Fruit fly (Drosophila melanogaster) whole organism, prepupa: ENCODE results near the gene CG1638.

ENCODE experiments used
- Blimp-1 ChIP-seq: fragments of 200-800 bp; sonication (Bioruptor generic); optimal IDR thresholded peaks from 3 replicates; lab custom pipeline; 2017; ENCODE audit warnings: missing biosample characterization, missing genetic modification characterization, mild to moderate bottlenecking, moderate library complexity, missing genetic modification reagents
- CG11294 ChIP-seq: fragments of 200-800 bp; sonication (Bioruptor generic); IDR thresholded peaks from 2 replicates; pipeline ENCODE4 v1.3.6; 2022; ENCODE audit warnings: missing biosample characterization, missing genetic modification characterization
- CG3032 ChIP-seq: fragments of 200-800 bp; optimal IDR thresholded peaks from 2 replicates; lab custom pipeline; 2019; ENCODE audit warnings: missing biosample characterization, mild to moderate bottlenecking, missing genetic modification characterization, moderate library complexity
- CG31627 ChIP-seq: fragments of 200-800 bp; sonication (Bioruptor generic); optimal IDR thresholded peaks from 3 replicates; lab custom pipeline; 2016; ENCODE audit warnings: missing biosample characterization, missing genetic modification characterization
- CG32006 ChIP-seq: fragments of 200-800 bp; sonication (Bioruptor generic); optimal IDR thresholded peaks from 3 replicates; lab custom pipeline; 2017; ENCODE audit warnings: missing biosample characterization, mild to moderate bottlenecking, missing genetic modification characterization
- CG3919 ChIP-seq: fragments of 200-800 bp; sonication (Bioruptor generic); optimal IDR thresholded peaks from 3 replicates; lab custom pipeline; 2016; ENCODE audit warnings: missing biosample characterization, missing genetic modification characterization
- CG4318 ChIP-seq: fragments of 200-800 bp; sonication (Bioruptor generic); optimal IDR thresholded peaks from 3 replicates; lab custom pipeline; 2017; ENCODE audit warnings: missing biosample characterization, mild to moderate bottlenecking, missing genetic modification characterization
- CG6792 ChIP-seq: fragments of 200-800 bp; sonication (Bioruptor generic); optimal IDR thresholded peaks from 3 replicates; lab custom pipeline; 2016; ENCODE audit warnings: missing biosample characterization, missing genetic modification characterization
- CG6854 ChIP-seq: fragments of 200-800 bp; sonication (Bioruptor generic); optimal IDR thresholded peaks from 2 replicates; lab custom pipeline; 2017; ENCODE audit warnings: missing biosample characterization, mild to moderate bottlenecking, missing genetic modification characterization
- CG8319 ChIP-seq: fragments of 200-800 bp; sonication (Bioruptor generic); optimal IDR thresholded peaks from 3 replicates; lab custom pipeline; 2016; ENCODE audit warnings: missing biosample characterization, missing genetic modification characterization
- CG8632 ChIP-seq: fragments of 200-800 bp; sonication (Bioruptor generic); optimal IDR thresholded peaks from 3 replicates; lab custom pipeline; 2016; ENCODE audit warnings: missing biosample characterization, missing genetic modification characterization
- CG9139 ChIP-seq: fragments of 200-800 bp; sonication (Bioruptor generic); optimal IDR thresholded peaks from 3 replicates; lab custom pipeline; 2017; ENCODE audit warnings: missing biosample characterization, mild to moderate bottlenecking, missing genetic modification characterization
- Eip75B ChIP-seq: fragments of 200-800 bp; sonication (Bioruptor generic); optimal IDR thresholded peaks from 3 replicates; lab custom pipeline; 2016; ENCODE audit warnings: missing biosample characterization, missing genetic modification characterization
- Eip78C ChIP-seq: fragments of 200-800 bp; sonication (Bioruptor generic); peaks from one replicate; lab custom pipeline; 2016; ENCODE audit warnings: missing biosample characterization, missing genetic modification characterization
- Eip93F ChIP-seq: fragments of 200-800 bp; sonication (Bioruptor generic); optimal IDR thresholded peaks from 2 replicates; lab custom pipeline; 2016; ENCODE audit warnings: missing biosample characterization, mild to moderate bottlenecking, missing genetic modification characterization
- Ets21C ChIP-seq: fragments of 200-800 bp; sonication (Bioruptor generic); optimal IDR thresholded peaks from 3 replicates; lab custom pipeline; 2016; ENCODE audit warnings: missing biosample characterization, missing genetic modification characterization
- Ets96B ChIP-seq: fragments of 200-800 bp; optimal IDR thresholded peaks from 2 replicates; lab custom pipeline; 2019; ENCODE audit warnings: missing biosample characterization, mild to moderate bottlenecking, missing genetic modification characterization, moderate library complexity
- Hr38 ChIP-seq: sonication (Bioruptor generic); optimal IDR thresholded peaks from 2 replicates; lab custom pipeline; 2016; ENCODE audit warnings: missing biosample characterization, missing genetic modification characterization
- Hr39 ChIP-seq: fragments of 200-800 bp; sonication (Bioruptor generic); optimal IDR thresholded peaks from 2 replicates; lab custom pipeline; 2016; ENCODE audit warnings: missing biosample characterization, missing genetic modification characterization
- Lpt ChIP-seq: fragments of 200-800 bp; sonication (Bioruptor generic); optimal IDR thresholded peaks from 3 replicates; lab custom pipeline; 2016; ENCODE audit warnings: missing biosample characterization, missing genetic modification characterization
- Met ChIP-seq: fragments of 200-800 bp; sonication (Bioruptor generic); optimal IDR thresholded peaks from 3 replicates; lab custom pipeline; 2016; ENCODE audit warnings: missing biosample characterization, missing genetic modification characterization
- Sox14 ChIP-seq: fragments of 200-800 bp; sonication (Bioruptor generic); optimal IDR thresholded peaks from 3 replicates; lab custom pipeline; 2016; ENCODE audit warnings: missing biosample characterization, missing genetic modification characterization
- acj6 ChIP-seq: fragments of 200-800 bp; sonication (Bioruptor generic); optimal IDR thresholded peaks from 3 replicates; lab custom pipeline; 2016; ENCODE audit warnings: missing biosample characterization, missing genetic modification characterization
- dac ChIP-seq: fragments of 200-800 bp; sonication (Bioruptor generic); optimal IDR thresholded peaks from 2 replicates; lab custom pipeline; 2017; ENCODE audit warnings: missing biosample characterization, mild to moderate bottlenecking, missing genetic modification characterization
- esn ChIP-seq: fragments of 200-800 bp; sonication (Bioruptor generic); optimal IDR thresholded peaks from 2 replicates; lab custom pipeline; 2016; ENCODE audit warnings: missing biosample characterization, mild to moderate bottlenecking, missing genetic modification characterization, moderate library complexity
- fd85E ChIP-seq: fragments of 200-800 bp; sonication (Bioruptor generic); optimal IDR thresholded peaks from 3 replicates; lab custom pipeline; 2016; ENCODE audit warnings: missing biosample characterization, missing genetic modification characterization
- fkh ChIP-seq: fragments of 200-800 bp; sonication (Bioruptor generic); optimal IDR thresholded peaks from 3 replicates; lab custom pipeline; 2017; ENCODE audit warnings: missing biosample characterization, mild to moderate bottlenecking, missing genetic modification characterization, moderate library complexity
- lz ChIP-seq: fragments of 200-800 bp; sonication (Bioruptor generic); optimal IDR thresholded peaks from 3 replicates; lab custom pipeline; 2016; ENCODE audit warnings: missing biosample characterization, missing genetic modification characterization
- pdm3 ChIP-seq: fragments of 200-800 bp; sonication (Bioruptor generic); optimal IDR thresholded peaks from 3 replicates; lab custom pipeline; 2016; ENCODE audit warnings: missing biosample characterization, missing genetic modification characterization
- salr ChIP-seq, 2 experiments: fragments of 200-800 bp; sonication (Bioruptor generic); optimal IDR thresholded peaks; 3 replicates each; lab custom pipeline; 2016 to 2018; ENCODE audit warnings: missing biosample characterization in 2 of 2, missing genetic modification characterization in 2 of 2, mild to moderate bottlenecking in 1 of 2
- spab ChIP-seq: fragments of 200-800 bp; sonication (Bioruptor generic); optimal IDR thresholded peaks from 2 replicates; lab custom pipeline; 2017; ENCODE audit warnings: missing biosample characterization, mild to moderate bottlenecking, missing genetic modification characterization, missing genetic modification reagents
- ss ChIP-seq, 2 experiments: fragments of 200-800 bp; sonication (Bioruptor generic); optimal IDR thresholded peaks; 2 replicates in 1 of 2; 3 replicates in 1 of 2; lab custom pipeline; 2017 to 2018; ENCODE audit warnings: mild to moderate bottlenecking in 2 of 2, missing biosample characterization in 2 of 2, missing genetic modification characterization in 2 of 2, moderate library complexity in 1 of 2
- svp ChIP-seq: fragments of 200-800 bp; sonication (Bioruptor generic); peaks from one replicate; lab custom pipeline; 2016; ENCODE audit warnings: missing biosample characterization, missing genetic modification characterization

CG1638 gene

dm6 chr3R:31550910-31551309, 39.5 kb upstream of the CG1638 start:
- TF ChIP-seq esn (no peak), fkh (peak; percentile 93), CG6792 (no peak)

- no peak for TF ChIP-seq fd85E (GFP tag; lab: Kevin White, UChicago)
- no peak for TF ChIP-seq CG8319 (GFP tag; lab: Kevin White, UChicago)
- TF ChIP-seq CG8632 (GFP tag; lab: Kevin White, UChicago), result no peak
- no peak for TF ChIP-seq esn
- no peak for TF ChIP-seq Sox14 (GFP tag; lab: Kevin White, UChicago)
These were observed 31.6 kb upstream of the CG1638 start for dm6 chr3R:31558720-31559280.

dm6 chr3R:31559781-31560180, 30.6 kb upstream of the CG1638 start:
- peak; percentile 12 for TF ChIP-seq CG6854 (GFP tag; lab: Kevin White, UChicago)
- no peak for TF ChIP-seq fkh
- no peak for TF ChIP-seq dac (GFP tag; lab: Kevin White, UChicago)
- TF ChIP-seq spab (GFP tag; lab: Kevin White, UChicago), result no peak
- peak; percentile 68 for TF ChIP-seq Eip78C
- no peak for TF ChIP-seq CG3032 (tag; lab: Kevin White, UChicago)
- TF ChIP-seq Blimp-1, result peak; percentile 88
- no peak for TF ChIP-seq CG11294 (GFP tag; lab: Robert Waterston, UW)
- no peak for TF ChIP-seq salr (GFP tag; optimal IDR thresholded peaks at IDR 0.05; lab: Kevin White, UChicago)
- TF ChIP-seq Hr38 (GFP tag; lab: Kevin White, UChicago), result no peak
- peak; percentile 54 for TF ChIP-seq Eip75B
- peak; percentile 18 for TF ChIP-seq svp
- TF ChIP-seq ss (GFP tag; optimal IDR thresholded peaks at IDR 0.05; lab: Kevin White, UChicago), result peak in 1 of 2 experiments; percentile 5
- no peak for TF ChIP-seq CG3919 (GFP tag; lab: Kevin White, UChicago)
- TF ChIP-seq Eip93F (GFP tag; lab: Kevin White, UChicago), result no peak

- TF ChIP-seq CG6792, result no peak
- no peak for TF ChIP-seq Ets21C
- no peak for TF ChIP-seq CG9139 (GFP tag; lab: Kevin White, UChicago)
- TF ChIP-seq Ets96B (tag; lab: Kevin White, UChicago), result no peak
- no peak for TF ChIP-seq Sox14 (GFP tag; lab: Kevin White, UChicago)
- peak; percentile 58 for TF ChIP-seq Blimp-1
- TF ChIP-seq CG32006 (GFP tag; lab: Kevin White, UChicago), result no peak
- no peak for TF ChIP-seq pdm3 (GFP tag; lab: Kevin White, UChicago)
- TF ChIP-seq Eip78C, result peak; percentile 37
These were observed 26.2 kb upstream of the CG1638 start for dm6 chr3R:31564164-31564563.

- TF ChIP-seq lz (GFP tag; lab: Kevin White, UChicago) (no peak), Met (GFP tag; lab: Kevin White, UChicago) (no peak), acj6 (GFP tag; lab: Kevin White, UChicago) (no peak), dac (GFP tag; lab: Kevin White, UChicago) (no peak), Blimp-1 (peak; percentile 18), svp (peak; percentile 53), CG9139 (GFP tag; lab: Kevin White, UChicago) (no peak), CG4318 (GFP tag; lab: Kevin White, UChicago) (no peak), CG3032 (tag; lab: Kevin White, UChicago) (no peak), Hr39 (GFP tag; lab: Kevin White, UChicago) (no peak), Lpt (GFP tag; lab: Kevin White, UChicago) (no peak), CG31627 (GFP tag; lab: Kevin White, UChicago) (no peak), CG6792 (no peak)
- TF ChIP-seq, all 60 proteins: peak for 2
These were observed 25.8 kb upstream of the CG1638 start for dm6 chr3R:31564588-31564987.
